Fruit fly (Drosophila melanogaster): ENCODE results near the gene ko.

dm6 chr3L:21080430-21080829 lies 50.5 kb downstream of the ko start:
- TF ChIP-seq bab2 (GFP tag; optimal IDR thresholded peaks at IDR 0.05) (no peak), CG18599 (GFP tag; optimal IDR thresholded peaks at IDR 0.05) (no peak), chif (GFP tag; optimal IDR thresholded peaks at IDR 0.05) (no peak), CG12219 (GFP tag; optimal IDR thresholded peaks at IDR 0.05) (no peak), Blimp-1 (GFP tag; optimal IDR thresholded peaks at IDR 0.05) (no peak), Antp (GFP tag; optimal IDR thresholded peaks at IDR 0.05) (no peak), CG10274 (GFP tag; optimal IDR thresholded peaks at IDR 0.05) (no peak), CG12104 (GFP tag; optimal IDR thresholded peaks at IDR 0.05) (no peak)
